Fruit fly (Drosophila melanogaster) whole organism, prepupa: Measurements from ENCODE around the gene CG8034.

ENCODE experiments used
- Blimp-1 ChIP-seq: fragments of 200-800 bp; sonication (Bioruptor generic); optimal IDR thresholded peaks from 3 replicates; lab custom pipeline; 2017; ENCODE audit warnings: missing biosample characterization, missing genetic modification characterization, mild to moderate bottlenecking, moderate library complexity, missing genetic modification reagents
- CG10669 ChIP-seq: fragments of 200-800 bp; sonication (Bioruptor generic); optimal IDR thresholded peaks from 3 replicates; lab custom pipeline; 2018; ENCODE audit warnings: missing biosample characterization, mild to moderate bottlenecking, missing genetic modification characterization, moderate library complexity
- CG11762 ChIP-seq: fragments of 200-800 bp; sonication (Bioruptor generic); optimal IDR thresholded peaks from 3 replicates; lab custom pipeline; 2016; ENCODE audit warnings: missing biosample characterization, missing genetic modification characterization; ENCODE audit not compliant: insufficient read depth
- CG11902 ChIP-seq: fragments of 200-800 bp; sonication (Bioruptor generic); optimal IDR thresholded peaks from 3 replicates; lab custom pipeline; 2016; ENCODE audit warnings: missing biosample characterization, missing genetic modification characterization
- CG15336 ChIP-seq: fragments of 200-800 bp; sonication (Bioruptor generic); IDR thresholded peaks from 2 replicates; pipeline ENCODE4 v1.3.6; 2022; ENCODE audit warnings: missing biosample characterization, missing genetic modification characterization
- CG1621 ChIP-seq: fragments of 200-800 bp; sonication (Bioruptor generic); optimal IDR thresholded peaks from 3 replicates; lab custom pipeline; 2018; ENCODE audit warnings: missing biosample characterization, mild to moderate bottlenecking, missing genetic modification characterization
- CG32006 ChIP-seq: fragments of 200-800 bp; sonication (Bioruptor generic); optimal IDR thresholded peaks from 3 replicates; lab custom pipeline; 2017; ENCODE audit warnings: missing biosample characterization, mild to moderate bottlenecking, missing genetic modification characterization
- CG34406 ChIP-seq: fragments of 200-800 bp; sonication (Bioruptor generic); optimal IDR thresholded peaks from 3 replicates; lab custom pipeline; 2016; ENCODE audit warnings: missing biosample characterization, missing genetic modification characterization
- CG3919 ChIP-seq: fragments of 200-800 bp; sonication (Bioruptor generic); optimal IDR thresholded peaks from 3 replicates; lab custom pipeline; 2016; ENCODE audit warnings: missing biosample characterization, missing genetic modification characterization
- CG4318 ChIP-seq: fragments of 200-800 bp; sonication (Bioruptor generic); optimal IDR thresholded peaks from 3 replicates; lab custom pipeline; 2017; ENCODE audit warnings: missing biosample characterization, mild to moderate bottlenecking, missing genetic modification characterization
- CG6276 ChIP-seq: fragments of 200-800 bp; sonication (Bioruptor generic); optimal IDR thresholded peaks from 2 replicates; lab custom pipeline; 2017; ENCODE audit warnings: missing biosample characterization, mild to moderate bottlenecking, missing genetic modification characterization
- CG6792 ChIP-seq: fragments of 200-800 bp; sonication (Bioruptor generic); optimal IDR thresholded peaks from 3 replicates; lab custom pipeline; 2016; ENCODE audit warnings: missing biosample characterization, missing genetic modification characterization
- CG6854 ChIP-seq: fragments of 200-800 bp; sonication (Bioruptor generic); optimal IDR thresholded peaks from 2 replicates; lab custom pipeline; 2017; ENCODE audit warnings: missing biosample characterization, mild to moderate bottlenecking, missing genetic modification characterization
- CG7368 ChIP-seq: fragments of 200-800 bp; sonication (Bioruptor generic); optimal IDR thresholded peaks from 3 replicates; lab custom pipeline; 2016; ENCODE audit warnings: missing biosample characterization, missing genetic modification characterization
- CG8319 ChIP-seq: fragments of 200-800 bp; sonication (Bioruptor generic); optimal IDR thresholded peaks from 3 replicates; lab custom pipeline; 2016; ENCODE audit warnings: missing biosample characterization, missing genetic modification characterization
- CG8632 ChIP-seq: fragments of 200-800 bp; sonication (Bioruptor generic); optimal IDR thresholded peaks from 3 replicates; lab custom pipeline; 2016; ENCODE audit warnings: missing biosample characterization, missing genetic modification characterization
- CG9139 ChIP-seq: fragments of 200-800 bp; sonication (Bioruptor generic); optimal IDR thresholded peaks from 3 replicates; lab custom pipeline; 2017; ENCODE audit warnings: missing biosample characterization, mild to moderate bottlenecking, missing genetic modification characterization
- Eip75B ChIP-seq: fragments of 200-800 bp; sonication (Bioruptor generic); optimal IDR thresholded peaks from 3 replicates; lab custom pipeline; 2016; ENCODE audit warnings: missing biosample characterization, missing genetic modification characterization
- Eip93F ChIP-seq: fragments of 200-800 bp; sonication (Bioruptor generic); optimal IDR thresholded peaks from 2 replicates; lab custom pipeline; 2016; ENCODE audit warnings: missing biosample characterization, mild to moderate bottlenecking, missing genetic modification characterization
- Ets21C ChIP-seq: fragments of 200-800 bp; sonication (Bioruptor generic); optimal IDR thresholded peaks from 3 replicates; lab custom pipeline; 2016; ENCODE audit warnings: missing biosample characterization, missing genetic modification characterization
- Hr38 ChIP-seq: sonication (Bioruptor generic); optimal IDR thresholded peaks from 2 replicates; lab custom pipeline; 2016; ENCODE audit warnings: missing biosample characterization, missing genetic modification characterization
- Hr39 ChIP-seq: fragments of 200-800 bp; sonication (Bioruptor generic); optimal IDR thresholded peaks from 2 replicates; lab custom pipeline; 2016; ENCODE audit warnings: missing biosample characterization, missing genetic modification characterization
- Met ChIP-seq: fragments of 200-800 bp; sonication (Bioruptor generic); optimal IDR thresholded peaks from 3 replicates; lab custom pipeline; 2016; ENCODE audit warnings: missing biosample characterization, missing genetic modification characterization
- OdsH ChIP-seq: fragments of 200-800 bp; sonication (Bioruptor generic); optimal IDR thresholded peaks from 3 replicates; lab custom pipeline; 2016; ENCODE audit warnings: missing biosample characterization, missing genetic modification characterization
- Smox ChIP-seq: fragments of 200-800 bp; sonication (Bioruptor generic); optimal IDR thresholded peaks from 3 replicates; lab custom pipeline; 2016; ENCODE audit warnings: missing biosample characterization, missing genetic modification characterization
- Sox102F ChIP-seq: fragments of 200-800 bp; sonication (Bioruptor generic); optimal IDR thresholded peaks from 2 replicates; lab custom pipeline; 2016; ENCODE audit warnings: missing biosample characterization, mild to moderate bottlenecking, missing genetic modification characterization
- acj6 ChIP-seq: fragments of 200-800 bp; sonication (Bioruptor generic); optimal IDR thresholded peaks from 3 replicates; lab custom pipeline; 2016; ENCODE audit warnings: missing biosample characterization, missing genetic modification characterization
- cyc ChIP-seq: fragments of 200-800 bp; sonication (Bioruptor generic); optimal IDR thresholded peaks from 3 replicates; lab custom pipeline; 2016; ENCODE audit warnings: missing biosample characterization, missing genetic modification characterization
- dac ChIP-seq: fragments of 200-800 bp; sonication (Bioruptor generic); optimal IDR thresholded peaks from 2 replicates; lab custom pipeline; 2017; ENCODE audit warnings: missing biosample characterization, mild to moderate bottlenecking, missing genetic modification characterization
- dsx ChIP-seq: fragments of 200-800 bp; optimal IDR thresholded peaks from 3 replicates; lab custom pipeline; 2019; ENCODE audit warnings: missing biosample characterization, mild to moderate bottlenecking, missing genetic modification characterization, moderate library complexity; ENCODE audit not compliant: poor library complexity, severe bottlenecking
- esn ChIP-seq: fragments of 200-800 bp; sonication (Bioruptor generic); optimal IDR thresholded peaks from 2 replicates; lab custom pipeline; 2016; ENCODE audit warnings: missing biosample characterization, mild to moderate bottlenecking, missing genetic modification characterization, moderate library complexity
- fkh ChIP-seq: fragments of 200-800 bp; sonication (Bioruptor generic); optimal IDR thresholded peaks from 3 replicates; lab custom pipeline; 2017; ENCODE audit warnings: missing biosample characterization, mild to moderate bottlenecking, missing genetic modification characterization, moderate library complexity
- lz ChIP-seq: fragments of 200-800 bp; sonication (Bioruptor generic); optimal IDR thresholded peaks from 3 replicates; lab custom pipeline; 2016; ENCODE audit warnings: missing biosample characterization, missing genetic modification characterization
- net ChIP-seq: fragments of 200-800 bp; sonication (Bioruptor generic); optimal IDR thresholded peaks from 3 replicates; lab custom pipeline; 2016; ENCODE audit warnings: missing biosample characterization, missing genetic modification characterization
- pdm3 ChIP-seq: fragments of 200-800 bp; sonication (Bioruptor generic); optimal IDR thresholded peaks from 3 replicates; lab custom pipeline; 2016; ENCODE audit warnings: missing biosample characterization, missing genetic modification characterization
- spab ChIP-seq: fragments of 200-800 bp; sonication (Bioruptor generic); optimal IDR thresholded peaks from 2 replicates; lab custom pipeline; 2017; ENCODE audit warnings: missing biosample characterization, mild to moderate bottlenecking, missing genetic modification characterization, missing genetic modification reagents
- ss ChIP-seq, 2 experiments: fragments of 200-800 bp; sonication (Bioruptor generic); optimal IDR thresholded peaks; 2 replicates in 1 of 2; 3 replicates in 1 of 2; lab custom pipeline; 2017 to 2018; ENCODE audit warnings: mild to moderate bottlenecking in 2 of 2, missing biosample characterization in 2 of 2, missing genetic modification characterization in 2 of 2, moderate library complexity in 1 of 2
- svp ChIP-seq: fragments of 200-800 bp; sonication (Bioruptor generic); peaks from one replicate; lab custom pipeline; 2016; ENCODE audit warnings: missing biosample characterization, missing genetic modification characterization

The CG8034 gene

dm6 chrX:19298785-19299114 is 788 bp upstream of the CG8034 start (continued):
- TF ChIP-seq ss (GFP tag; optimal IDR thresholded peaks at IDR 0.05; lab: Kevin White, UChicago) (peak in 1 of 2 experiments; percentile 37), CG9139 (GFP tag; lab: Kevin White, UChicago) (no peak), CG10669 (GFP tag; lab: Kevin White, UChicago) (peak; percentile 52), pdm3 (GFP tag; lab: Kevin White, UChicago) (peak; percentile 69), CG6854 (GFP tag; lab: Kevin White, UChicago) (no peak), dac (GFP tag; lab: Kevin White, UChicago) (no peak), fkh (no peak), spab (GFP tag; lab: Kevin White, UChicago) (peak; percentile 11), Ets21C (peak; percentile 29), CG7368 (GFP tag; lab: Kevin White, UChicago) (peak; percentile 40), CG8632 (GFP tag; lab: Kevin White, UChicago) (peak; percentile 63), CG6792 (GFP tag; lab: Kevin White, UChicago) (peak; percentile 37), Hr39 (GFP tag; lab: Kevin White, UChicago) (peak; percentile 57), cyc (GFP tag; lab: Kevin White, UChicago) (peak; percentile 59), Eip75B (GFP tag; lab: Kevin White, UChicago) (peak; percentile 38), Met (peak; percentile 73), CG11902 (peak; percentile 27), CG8319 (GFP tag; lab: Kevin White, UChicago) (no peak), net (GFP tag; lab: Kevin White, UChicago) (no peak), CG1621 (tag; lab: Kevin White, UChicago) (peak; percentile 27), Hr38 (GFP tag; lab: Kevin White, UChicago) (no peak)

dm6 chrX:19295831-19296423 is 2.0 kb downstream of the CG8034 start:
- TF ChIP-seq CG6854 (GFP tag; lab: Kevin White, UChicago): no peak
- no peak for TF ChIP-seq OdsH (GFP tag; lab: Kevin White, UChicago)
- TF ChIP-seq ss (GFP tag; optimal IDR thresholded peaks at IDR 0.05; lab: Kevin White, UChicago): peak; percentile 23 to 50
- peak; percentile 94 for TF ChIP-seq dsx (GFP tag; lab: Kevin White, UChicago)
- peak; percentile 98 for TF ChIP-seq CG8319 (GFP tag; lab: Kevin White, UChicago)
- TF ChIP-seq, all 60 proteins: peak for 3

DNA sequence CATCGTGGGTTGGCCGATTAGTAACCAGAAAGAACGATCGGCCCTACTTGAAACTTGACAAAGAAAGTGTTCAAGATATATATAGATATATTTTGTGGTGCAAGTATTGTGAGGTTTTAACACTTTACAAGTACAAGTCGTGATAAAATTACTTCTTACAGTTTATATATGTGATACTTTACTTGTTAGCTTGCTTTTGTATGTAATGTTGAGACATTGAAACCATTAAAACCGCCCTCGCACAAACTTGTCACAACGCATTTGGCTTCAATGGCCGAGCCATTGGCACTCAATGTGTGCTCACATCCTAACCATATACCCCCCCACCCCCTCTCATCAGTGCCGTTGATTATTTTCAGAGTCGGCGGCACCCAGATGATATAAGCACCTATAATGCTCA is 3.0 kb downstream of the CG8034 start:
- TF ChIP-seq Ets21C (no peak), acj6 (GFP tag; lab: Kevin White, UChicago) (no peak), lz (GFP tag; lab: Kevin White, UChicago) (no peak), spab (GFP tag; lab: Kevin White, UChicago) (no peak), CG15336 (no peak), CG4318 (GFP tag; lab: Kevin White, UChicago) (no peak), Eip93F (GFP tag; lab: Kevin White, UChicago) (no peak), Blimp-1 (GFP tag; lab: Kevin White, UChicago) (no peak), CG11762 (no peak), CG3919 (no peak), Met (no peak), CG34406 (GFP tag; lab: Kevin White, UChicago) (no peak), Sox102F (GFP tag; lab: Kevin White, UChicago) (no peak), OdsH (GFP tag; lab: Kevin White, UChicago) (no peak), Smox (GFP tag; lab: Kevin White, UChicago) (no peak), esn (no peak), svp (GFP tag; lab: Kevin White, UChicago) (no peak), CG6276 (no peak), CG32006 (no peak), fkh (no peak)
